Worm (Caenorhabditis elegans) whole organism, L4/young adult: ENCODE results near the gene hlh-27.

Experiments
- dao-5 ChIP-seq: sonication (generic microtip); optimal IDR thresholded peaks from 2 replicates; lab custom pipeline; 2016; ENCODE audit warnings: missing genotype, missing genetic modification characterization, moderate library complexity, missing compliant biosample characterization
- him-1 ChIP-seq: sonication (generic microtip); optimal IDR thresholded peaks from 2 replicates; lab custom pipeline; 2016; ENCODE audit warnings: missing genotype, missing genetic modification reagents, missing genetic modification characterization, missing compliant biosample characterization

ce11 chrII:5527841-5528240 lies 12.2 kb downstream of the hlh-27 start, which contains the start of gene ZK177.1:
- TF ChIP-seq dao-5 (tag; lab: Kevin White, UChicago) (no peak), him-1 (tag; lab: Kevin White, UChicago) (no peak)
